Worm (Caenorhabditis elegans): ENCODE measurements around the gene F58H1.6.

Gene F58H1.6

DNA sequence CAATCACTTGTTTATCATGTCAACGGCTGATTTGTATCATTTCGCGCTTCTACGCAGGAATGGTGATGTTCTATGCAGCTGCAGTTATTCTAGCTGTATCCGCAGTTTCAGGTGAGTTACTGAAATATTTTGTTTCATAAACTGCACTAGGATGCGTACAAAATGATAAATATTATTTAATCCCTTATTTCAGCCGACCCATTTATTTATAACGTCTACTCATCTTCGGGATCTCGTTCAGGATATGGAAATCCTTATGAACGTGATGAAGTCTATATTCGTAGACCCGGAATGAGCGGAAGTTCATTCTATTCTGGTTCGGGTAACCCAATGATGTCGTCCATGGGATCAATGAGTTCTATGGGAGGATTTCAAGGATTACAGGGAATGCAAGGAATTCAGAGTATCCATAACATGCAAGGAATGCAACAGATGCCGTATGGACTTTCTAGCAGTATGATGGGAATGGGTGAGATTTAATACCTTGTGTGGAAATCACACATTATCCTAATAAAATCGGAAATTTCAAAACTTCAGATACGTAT is 13.3 kb upstream of the F58H1.6 start, which contains the start of gene F58H1.2:
Gene F58H1.2 (plus strand): TSS at position 51 of the 545 bp plus-strand sequence.
- TF ChIP-seq him-1 (tag; optimal IDR thresholded peaks at IDR 0.05) (no peak), W03F9.2 (tag; optimal IDR thresholded peaks at IDR 0.05) (no peak), dao-5 (tag; optimal IDR thresholded peaks at IDR 0.05) (no peak)

DNA sequence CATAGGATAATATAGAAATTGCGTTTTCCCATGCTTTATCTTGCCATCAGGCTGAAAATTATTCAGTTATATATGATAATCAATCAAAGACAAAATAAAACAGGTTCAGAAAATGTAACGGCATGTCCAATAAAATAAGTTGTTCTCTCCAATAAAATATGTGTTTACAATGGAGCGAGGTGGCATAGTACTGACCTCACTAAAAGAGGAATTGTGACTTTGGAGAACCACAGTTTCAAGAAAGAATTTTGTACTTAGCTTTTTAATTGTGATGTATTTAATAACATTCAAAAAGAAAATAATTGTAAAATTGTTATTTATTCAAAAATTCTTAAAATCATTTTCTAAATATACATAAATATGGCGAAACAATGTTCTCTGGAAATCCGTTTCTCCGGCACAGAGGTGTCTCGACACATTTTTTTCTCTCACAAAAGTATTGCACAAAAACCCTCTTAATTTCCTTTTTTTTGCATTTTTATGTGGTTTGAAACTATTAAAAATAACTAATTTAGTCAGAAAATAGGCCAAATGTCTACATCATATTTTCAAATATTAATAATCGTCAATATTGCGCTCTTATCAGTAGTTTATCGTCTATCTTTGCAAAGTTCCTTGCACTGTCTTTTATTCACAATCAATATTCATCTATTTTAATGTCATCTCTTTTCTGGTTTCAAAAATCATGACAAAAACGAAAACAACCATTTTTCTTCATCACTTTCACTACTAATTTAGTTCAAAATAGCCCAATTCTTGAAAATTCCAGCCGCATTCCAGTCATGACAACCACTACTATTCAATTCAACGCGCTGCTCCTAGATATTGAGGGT is 9.0 kb upstream of the F58H1.6 start, which contains the start of the genes aman-2 and F58H1.3:
Gene aman-2 (minus strand): TSS at position 51 of the 833 bp plus-strand sequence.
Gene F58H1.3 (plus strand): TSS at position 783 of the 833 bp plus-strand sequence.
- TF ChIP-seq him-1 (tag; optimal IDR thresholded peaks at IDR 0.05) = no peak
- no peak for TF ChIP-seq dao-5 (tag; optimal IDR thresholded peaks at IDR 0.05)
- TF ChIP-seq W03F9.2 (tag; optimal IDR thresholded peaks at IDR 0.05) = no peak

DNA sequence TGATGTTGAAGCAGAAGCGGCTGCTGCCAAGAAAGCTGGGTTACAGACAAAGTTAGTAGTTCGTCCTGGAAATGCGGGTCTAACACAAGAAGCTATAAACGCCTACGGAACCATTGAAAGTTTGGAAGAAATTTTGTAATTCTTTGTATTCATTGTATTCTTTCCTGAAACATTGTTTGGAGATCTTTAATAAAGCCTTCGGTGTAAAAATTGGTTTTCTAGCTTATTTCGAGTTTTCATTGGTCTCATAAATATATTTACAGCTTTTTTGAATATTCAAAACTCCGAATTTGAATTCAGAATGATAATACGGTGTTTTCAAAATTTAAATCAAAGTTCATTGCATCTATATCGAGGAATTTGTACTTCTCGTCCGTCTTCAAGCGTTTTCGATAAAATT is 7.6 kb upstream of the F58H1.6 start, which contains the start of gene F58H1.8:
Gene F58H1.8 (plus strand): TSS at position 301 of the 400 bp plus-strand sequence.
- TF ChIP-seq him-1 (tag; optimal IDR thresholded peaks at IDR 0.05) = no peak
- no peak for TF ChIP-seq W03F9.2 (tag; optimal IDR thresholded peaks at IDR 0.05)
- TF ChIP-seq dao-5 (tag; optimal IDR thresholded peaks at IDR 0.05) = no peak

DNA sequence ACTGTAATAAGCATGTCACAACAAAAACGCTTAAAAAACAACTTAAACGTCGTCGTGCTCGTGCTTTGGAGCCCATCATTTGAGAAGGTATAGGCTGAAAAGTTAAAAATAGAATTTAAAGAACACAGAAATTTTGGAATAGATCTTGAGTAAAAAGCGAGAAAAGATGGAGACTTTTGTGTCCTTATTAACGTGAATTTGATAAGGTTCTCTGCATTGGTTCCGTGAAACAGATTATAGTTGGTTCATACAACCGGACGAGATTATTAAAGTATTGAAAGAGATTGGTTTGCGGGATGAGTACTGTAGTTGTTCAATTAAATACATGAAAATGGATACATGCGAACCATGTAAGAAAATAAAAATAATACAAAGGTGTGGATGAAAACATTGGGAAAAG is 4.7 kb upstream of the F58H1.6 start, which contains the start of gene gpla-1:
Gene gpla-1 (minus strand): TSS at position 101 of the 400 bp plus-strand sequence.
- TF ChIP-seq him-1 (tag; optimal IDR thresholded peaks at IDR 0.05) (no peak), W03F9.2 (tag; optimal IDR thresholded peaks at IDR 0.05) (no peak), dao-5 (tag; optimal IDR thresholded peaks at IDR 0.05) (no peak)

DNA sequence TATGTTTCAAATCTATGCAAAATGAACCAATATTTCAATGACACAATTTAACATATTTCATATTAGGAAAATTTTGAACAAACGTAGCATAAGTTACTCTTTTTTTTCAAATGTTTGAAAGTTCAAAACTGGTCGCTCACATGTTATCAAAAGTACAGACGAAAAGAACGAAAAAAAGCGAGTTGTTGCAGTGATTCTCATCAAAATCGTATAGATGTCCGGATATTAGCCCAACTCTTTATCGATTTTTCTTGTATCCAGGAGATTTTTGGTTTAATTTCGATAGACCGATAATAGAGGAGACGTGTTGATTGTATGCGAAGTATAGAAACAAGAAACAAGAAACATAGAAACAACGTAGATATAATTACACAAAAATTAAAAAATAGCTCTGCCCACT is 2.1 kb upstream of the F58H1.6 start:
- TF ChIP-seq him-1 (tag; optimal IDR thresholded peaks at IDR 0.05) = no peak
- TF ChIP-seq W03F9.2 (tag; optimal IDR thresholded peaks at IDR 0.05) = no peak
- TF ChIP-seq dao-5 (tag; optimal IDR thresholded peaks at IDR 0.05) = no peak

DNA sequence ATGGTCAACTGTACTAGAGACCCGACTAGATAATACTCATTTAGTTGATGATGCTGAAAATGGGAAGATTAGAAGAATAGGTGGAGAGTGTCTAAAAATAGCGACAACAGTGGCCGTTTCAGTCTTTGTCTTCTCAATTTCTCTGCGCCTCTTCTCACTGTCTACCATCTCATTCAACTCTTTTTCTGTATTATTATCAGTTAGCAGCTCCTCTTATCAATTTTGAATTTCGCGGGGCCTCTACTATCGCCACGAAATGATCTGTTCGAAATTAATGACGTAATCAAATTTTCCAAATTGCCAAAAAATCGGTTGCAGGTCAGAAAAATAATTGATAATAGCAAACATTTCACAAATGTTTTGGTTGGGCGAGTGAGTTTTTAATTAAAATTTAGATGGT is 761 bp upstream of the F58H1.6 start:
- no peak for TF ChIP-seq W03F9.2 (tag; optimal IDR thresholded peaks at IDR 0.05)
- TF ChIP-seq him-1 (tag; optimal IDR thresholded peaks at IDR 0.05) = no peak
- TF ChIP-seq dao-5 (tag; optimal IDR thresholded peaks at IDR 0.05) = no peak

DNA sequence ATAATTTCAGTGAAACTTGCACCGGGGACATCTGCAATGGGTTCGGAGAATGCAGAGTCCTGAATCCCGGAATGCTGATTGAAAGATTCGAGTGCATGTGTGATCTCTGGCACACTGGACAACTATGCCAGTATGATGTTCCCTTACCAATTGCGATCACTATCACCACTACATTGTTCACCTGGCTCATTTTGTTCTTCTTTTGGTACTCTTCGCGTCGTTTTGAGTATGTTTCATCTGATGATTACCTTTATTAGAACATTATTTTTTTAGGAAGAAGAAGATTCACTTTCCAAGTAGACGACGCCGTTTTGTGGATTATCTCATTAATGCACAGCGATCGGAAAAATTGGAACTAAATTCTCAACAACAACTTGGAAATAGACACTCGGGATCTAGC is 1.3 kb downstream of the F58H1.6 start:
- TF ChIP-seq W03F9.2 (tag; optimal IDR thresholded peaks at IDR 0.05) (no peak), dao-5 (tag; optimal IDR thresholded peaks at IDR 0.05) (no peak), him-1 (tag; optimal IDR thresholded peaks at IDR 0.05) (no peak)

DNA sequence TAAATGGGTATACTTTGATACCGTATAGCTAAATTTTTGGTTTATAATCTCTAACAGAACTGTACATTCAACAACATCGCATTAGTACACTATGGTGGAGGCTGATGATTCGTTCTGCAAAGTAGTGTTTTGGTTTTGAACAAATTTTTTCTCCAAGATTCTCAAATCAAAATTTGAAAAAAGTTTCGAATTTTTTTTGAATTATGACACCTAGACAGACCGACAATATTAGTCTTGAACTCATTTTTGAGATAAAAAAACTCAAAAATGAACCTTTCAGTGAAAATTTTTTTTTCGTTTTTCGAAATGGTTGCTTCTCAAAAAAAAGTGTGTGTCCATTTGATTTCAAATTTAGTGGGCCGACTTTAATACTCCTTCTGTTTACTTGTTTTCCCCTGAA is 3.0 kb downstream of the F58H1.6 start:
- no peak for TF ChIP-seq dao-5 (tag; optimal IDR thresholded peaks at IDR 0.05)
- no peak for TF ChIP-seq him-1 (tag; optimal IDR thresholded peaks at IDR 0.05)
- no peak for TF ChIP-seq W03F9.2 (tag; optimal IDR thresholded peaks at IDR 0.05)

DNA sequence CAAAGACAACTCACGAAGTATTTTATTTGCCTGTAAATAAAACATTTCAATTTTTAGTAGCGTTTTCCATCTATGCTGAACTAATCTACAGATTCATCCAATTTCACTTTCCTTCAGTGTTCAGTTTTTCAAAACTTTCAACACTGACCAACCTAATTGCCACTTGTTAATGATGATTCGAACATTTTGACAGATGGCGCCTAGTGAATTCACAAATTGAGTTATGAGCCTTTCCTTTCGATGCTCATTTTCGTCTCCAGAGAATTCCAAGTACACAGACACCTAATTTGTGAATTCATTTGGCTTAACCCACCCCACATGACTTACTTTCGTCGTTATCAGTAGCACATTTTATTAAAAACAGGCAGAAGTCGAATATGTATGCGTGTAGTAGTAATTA is 4.4 kb downstream of the F58H1.6 start:
- TF ChIP-seq dao-5 (tag; optimal IDR thresholded peaks at IDR 0.05) (no peak), him-1 (tag; optimal IDR thresholded peaks at IDR 0.05) (no peak), W03F9.2 (tag; optimal IDR thresholded peaks at IDR 0.05) (no peak)

DNA sequence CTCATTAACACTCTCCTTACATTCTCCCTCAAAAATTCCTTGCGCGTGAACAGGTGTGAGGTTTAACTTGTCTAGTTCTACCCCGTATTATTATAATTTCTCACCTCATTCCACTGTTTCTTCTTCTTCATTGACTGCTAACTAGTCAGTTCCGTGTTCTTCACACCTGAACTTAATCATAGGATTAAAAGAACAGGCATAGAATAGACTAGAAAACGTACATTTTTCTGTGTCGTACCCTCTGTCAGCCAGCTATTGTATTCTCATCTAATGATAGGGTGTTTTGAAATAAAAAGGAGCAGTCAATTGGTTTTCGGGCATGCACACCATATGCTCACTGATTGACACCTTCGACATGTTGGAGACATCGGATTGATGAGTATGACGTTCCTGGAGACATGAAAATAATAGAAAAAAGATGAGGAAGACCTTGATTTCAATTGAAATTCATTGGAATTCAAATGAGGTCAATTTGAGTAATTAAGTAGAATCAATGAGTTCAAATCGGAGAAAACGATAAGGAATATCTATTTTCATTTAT is 5.1 kb downstream of the F58H1.6 start:
- TF ChIP-seq dao-5 (tag; optimal IDR thresholded peaks at IDR 0.05) (no peak), him-1 (tag; optimal IDR thresholded peaks at IDR 0.05) (no peak), W03F9.2 (tag; optimal IDR thresholded peaks at IDR 0.05) (no peak)

DNA sequence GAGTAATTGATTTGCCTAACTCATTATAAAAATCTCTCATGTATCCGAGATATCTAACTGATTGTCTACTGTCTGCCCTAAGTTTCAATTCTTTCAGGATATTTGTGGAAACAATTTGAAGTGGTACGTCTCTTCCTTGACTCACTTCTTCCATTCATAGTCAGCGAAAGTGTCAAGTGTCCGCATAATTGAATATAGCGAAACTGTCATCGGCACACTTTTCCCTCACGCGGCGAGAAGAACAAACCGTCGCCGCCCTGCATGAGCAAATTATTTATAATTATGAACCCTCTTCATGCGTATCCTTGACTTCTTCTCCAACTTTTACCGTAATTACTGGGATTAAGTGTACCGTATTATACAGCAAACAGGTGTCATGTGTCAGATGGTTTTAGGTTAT is 6.2 kb downstream of the F58H1.6 start:
- TF ChIP-seq him-1 (tag; optimal IDR thresholded peaks at IDR 0.05) (no peak), W03F9.2 (tag; optimal IDR thresholded peaks at IDR 0.05) (no peak), dao-5 (tag; optimal IDR thresholded peaks at IDR 0.05) (no peak)

DNA sequence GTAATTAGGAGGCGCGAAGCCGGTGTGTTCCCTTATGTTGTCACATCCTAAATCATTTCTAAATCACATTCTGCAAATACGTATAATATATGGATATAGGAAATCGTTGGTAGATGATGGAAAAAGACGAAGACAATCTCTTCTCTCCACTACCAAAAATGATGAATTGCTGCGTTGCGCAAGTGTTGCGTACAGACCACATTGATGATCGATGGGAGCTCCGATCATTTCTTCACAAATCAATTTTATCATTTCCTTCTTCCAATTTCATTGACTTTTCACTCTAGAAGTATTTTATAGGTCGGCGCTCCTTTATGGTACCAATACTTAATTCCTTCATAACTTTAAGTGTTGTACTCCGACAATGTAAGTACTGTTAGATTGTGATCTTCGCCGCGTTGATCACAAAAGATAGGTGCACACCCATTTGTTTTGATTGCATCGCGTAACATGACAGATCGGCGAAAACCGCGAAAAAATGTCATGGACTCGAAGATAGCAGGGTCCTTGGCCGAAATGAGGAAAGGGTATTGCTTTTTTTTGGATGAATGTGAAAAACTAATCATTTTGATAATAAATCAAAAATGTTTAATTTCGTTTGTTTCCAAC is 7.2 kb downstream of the F58H1.6 start:
- TF ChIP-seq him-1 (tag; optimal IDR thresholded peaks at IDR 0.05) (no peak), W03F9.2 (tag; optimal IDR thresholded peaks at IDR 0.05) (no peak), dao-5 (tag; optimal IDR thresholded peaks at IDR 0.05) (no peak)

DNA sequence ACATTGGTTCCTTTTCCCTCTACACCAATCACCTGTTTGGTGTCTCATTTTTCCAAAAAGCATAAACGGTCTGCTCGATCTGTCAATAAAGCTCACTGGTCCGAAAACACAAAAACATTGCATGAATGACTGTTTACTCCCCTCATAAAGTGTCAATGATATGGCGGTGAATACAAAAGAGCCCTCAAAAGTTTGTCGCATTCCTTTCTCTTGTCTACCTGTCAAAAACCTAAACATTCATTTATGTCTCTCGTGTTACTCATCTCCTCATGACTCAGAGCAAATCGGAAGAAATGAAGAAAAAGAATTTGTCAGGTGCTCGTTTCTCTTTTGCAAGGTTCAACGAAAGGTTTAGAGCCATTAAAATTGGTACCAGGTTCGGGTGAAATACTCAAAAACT is 8.8 kb downstream of the F58H1.6 start:
- no peak for TF ChIP-seq dao-5 (tag; optimal IDR thresholded peaks at IDR 0.05)
- TF ChIP-seq W03F9.2 (tag; optimal IDR thresholded peaks at IDR 0.05) = no peak
